Fruit fly (Drosophila melanogaster) whole organism, embryonic: ENCODE measurements around the gene GC.

Experiments used
- C15 ChIP-seq: fragments of 200-800 bp; sonication (Bioruptor generic); IDR thresholded peaks from 3 replicates; pipeline ENCODE4 v1.3.6; 2022; ENCODE audit warnings: missing biosample characterization, missing genetic modification characterization
- CG11085 ChIP-seq: fragments of 200-800 bp; sonication (Bioruptor generic); IDR thresholded peaks from 2 replicates; pipeline ENCODE4 v1.3.6; 2022; ENCODE audit warnings: missing biosample characterization, missing genetic modification characterization
- CG11560 ChIP-seq: fragments of 200-800 bp; sonication (Bioruptor generic); IDR thresholded peaks from 3 replicates; pipeline ENCODE4 v1.3.6; 2022; ENCODE audit warnings: missing biosample characterization, missing genetic modification characterization
- CG13123 ChIP-seq: fragments of 200-800 bp; sonication (Bioruptor generic); optimal IDR thresholded peaks from 2 replicates; lab custom pipeline; 2016; ENCODE audit warnings: missing biosample characterization, missing genetic modification characterization
- CG15073 ChIP-seq: fragments of 200-800 bp; sonication (Bioruptor generic); optimal IDR thresholded peaks from 2 replicates; lab custom pipeline; 2016; ENCODE audit warnings: missing biosample characterization, missing genetic modification characterization
- CG17385 ChIP-seq: fragments of 200-800 bp; sonication (Bioruptor generic); optimal IDR thresholded peaks from 3 replicates; lab custom pipeline; 2018; ENCODE audit warnings: missing biosample characterization, mild to moderate bottlenecking, missing genetic modification characterization
- CG17912 ChIP-seq: fragments of 200-800 bp; sonication (Bioruptor generic); optimal IDR thresholded peaks from 2 replicates; lab custom pipeline; 2018; ENCODE audit warnings: missing biosample characterization, mild to moderate bottlenecking, missing genetic modification characterization
- CG2116 ChIP-seq: fragments of 200-800 bp; sonication (Bioruptor generic); optimal IDR thresholded peaks from 3 replicates; lab custom pipeline; 2018; ENCODE audit warnings: missing biosample characterization, mild to moderate bottlenecking, missing genetic modification characterization
- CG2875 ChIP-seq: fragments of 200-800 bp; sonication (Bioruptor generic); optimal IDR thresholded peaks from 2 replicates; lab custom pipeline; 2017; ENCODE audit warnings: missing biosample characterization, mild to moderate bottlenecking, missing genetic modification characterization, missing genetic modification reagents
- CG31441 ChIP-seq: fragments of 200-800 bp; sonication (Bioruptor generic); IDR thresholded peaks from 2 replicates; pipeline ENCODE4 v1.3.6; 2022; ENCODE audit warnings: missing biosample characterization, missing genetic modification characterization
- CG34376 ChIP-seq: fragments of 200-800 bp; sonication (Bioruptor generic); optimal IDR thresholded peaks from 2 replicates; lab custom pipeline; 2018; ENCODE audit warnings: missing biosample characterization, mild to moderate bottlenecking, missing genetic modification characterization
- CG4424 ChIP-seq: fragments of 200-800 bp; sonication (Bioruptor generic); optimal IDR thresholded peaks from 3 replicates; lab custom pipeline; 2016; ENCODE audit warnings: missing biosample characterization, missing genetic modification characterization
- CG5180 ChIP-seq: fragments of 200-800 bp; sonication (Bioruptor generic); optimal IDR thresholded peaks from 3 replicates; lab custom pipeline; 2017; ENCODE audit warnings: missing biosample characterization, missing genetic modification characterization, mild to moderate bottlenecking, moderate library complexity, missing genetic modification reagents
- CG6683 ChIP-seq: fragments of 200-800 bp; sonication (Bioruptor generic); optimal IDR thresholded peaks from 2 replicates; lab custom pipeline; 2017; ENCODE audit warnings: missing biosample characterization, mild to moderate bottlenecking, missing genetic modification characterization, missing genetic modification reagents
- CG8388 ChIP-seq: fragments of 200-800 bp; sonication (Bioruptor generic); optimal IDR thresholded peaks from 2 replicates; lab custom pipeline; 2019; ENCODE audit warnings: missing biosample characterization, mild to moderate bottlenecking, missing genetic modification characterization, moderate library complexity
- D19A ChIP-seq: fragments of 200-800 bp; optimal IDR thresholded peaks from 3 replicates; lab custom pipeline; 2019; ENCODE audit warnings: missing biosample characterization, mild to moderate bottlenecking, missing genetic modification characterization, moderate library complexity
- Dip2 ChIP-seq: fragments of 200-800 bp; sonication (Bioruptor generic); IDR thresholded peaks from 2 replicates; pipeline ENCODE4 v1.3.6; 2022; ENCODE audit warnings: missing biosample characterization, missing genetic modification characterization
- Doc2 ChIP-seq: fragments of 200-800 bp; sonication (Bioruptor generic); IDR thresholded peaks from 2 replicates; pipeline ENCODE4 v1.3.6; 2022; ENCODE audit warnings: missing biosample characterization, missing genetic modification characterization
- Doc3 ChIP-seq: fragments of 200-800 bp; sonication (Bioruptor generic); IDR thresholded peaks from 3 replicates; pipeline ENCODE4 v1.3.6; 2022; ENCODE audit warnings: missing biosample characterization, missing genetic modification characterization; ENCODE audit not compliant: partially characterized antibody
- Gug ChIP-seq: fragments of 200-800 bp; sonication (Bioruptor generic); IDR thresholded peaks from 4 replicates; pipeline ENCODE4 v1.3.6; 2022; ENCODE audit warnings: missing biosample characterization, missing genetic modification characterization
- Hand ChIP-seq: fragments of 200-800 bp; sonication (Bioruptor generic); optimal IDR thresholded peaks from 2 replicates; lab custom pipeline; 2017; ENCODE audit warnings: mild to moderate bottlenecking, missing biosample characterization, missing genetic modification reagents, missing genetic modification characterization
- HmgZ ChIP-seq: fragments of 200-800 bp; sonication (Bioruptor generic); optimal IDR thresholded peaks from 2 replicates; lab custom pipeline; 2018; ENCODE audit warnings: missing biosample characterization, mild to moderate bottlenecking, missing genetic modification characterization
- Hmr ChIP-seq: fragments of 200-800 bp; sonication (Bioruptor generic); optimal IDR thresholded peaks from 3 replicates; lab custom pipeline; 2017; ENCODE audit warnings: mild to moderate bottlenecking, missing biosample characterization, missing genetic modification reagents, missing genetic modification characterization
- Lim3 ChIP-seq: fragments of 200-800 bp; sonication (Bioruptor generic); IDR thresholded peaks from 2 replicates; pipeline ENCODE4 v1.3.6; 2022; ENCODE audit warnings: missing biosample characterization, missing genetic modification characterization
- MBD-R2 ChIP-seq: fragments of 200-800 bp; sonication (Bioruptor generic); IDR thresholded peaks from 2 replicates; pipeline ENCODE4 v1.3.6; 2022; ENCODE audit warnings: missing biosample characterization, missing genetic modification characterization
- Med ChIP-seq: fragments of 200-800 bp; sonication (Bioruptor generic); peaks from one replicate; lab custom pipeline; 2016; ENCODE audit warnings: missing biosample characterization, missing genetic modification characterization, mild to moderate bottlenecking, inconsistent platforms, moderate library complexity
- NfI ChIP-seq: fragments of 200-800 bp; sonication (Bioruptor generic); optimal IDR thresholded peaks from 3 replicates; lab custom pipeline; 2018; ENCODE audit warnings: missing biosample characterization, mild to moderate bottlenecking, missing genetic modification characterization, moderate library complexity
- Scr ChIP-seq: fragments of 200-800 bp; sonication (Bioruptor generic); IDR thresholded peaks from 2 replicates; pipeline ENCODE4 v1.3.6; 2022; ENCODE audit warnings: missing biosample characterization, missing genetic modification characterization; ENCODE audit not compliant: partially characterized antibody
- Spps ChIP-seq: fragments of 200-800 bp; sonication (Bioruptor generic); optimal IDR thresholded peaks from 2 replicates; lab custom pipeline; 2018; ENCODE audit warnings: missing biosample characterization, mild to moderate bottlenecking, missing genetic modification characterization
- YL-1 ChIP-seq: fragments of 200-800 bp; sonication (Bioruptor generic); optimal IDR thresholded peaks from 3 replicates; lab custom pipeline; 2017; ENCODE audit warnings: missing biosample characterization, mild to moderate bottlenecking, missing genetic modification characterization
- ac ChIP-seq: fragments of 200-800 bp; sonication (Bioruptor generic); optimal IDR thresholded peaks from 3 replicates; lab custom pipeline; 2017; ENCODE audit warnings: missing biosample characterization, mild to moderate bottlenecking, missing genetic modification characterization
- ase ChIP-seq: fragments of 200-800 bp; sonication (Bioruptor generic); IDR thresholded peaks from 3 replicates; pipeline ENCODE4 v1.3.6; 2022; ENCODE audit warnings: missing biosample characterization, missing genetic modification characterization
- crol ChIP-seq: fragments of 200-800 bp; sonication (Bioruptor generic); IDR thresholded peaks from 2 replicates; pipeline ENCODE4 v1.3.6; 2022; ENCODE audit warnings: missing biosample characterization, missing genetic modification characterization
- da ChIP-seq: fragments of 200-800 bp; sonication (Bioruptor generic); optimal IDR thresholded peaks from 2 replicates; lab custom pipeline; 2016; ENCODE audit warnings: missing biosample characterization, missing genetic modification characterization
- danr ChIP-seq: fragments of 200-800 bp; sonication (Bioruptor generic); IDR thresholded peaks from 2 replicates; pipeline ENCODE4 v1.3.6; 2022; ENCODE audit warnings: missing biosample characterization, missing genetic modification characterization
- en ChIP-seq: fragments of 200-800 bp; sonication (Bioruptor generic); optimal IDR thresholded peaks from 2 replicates; lab custom pipeline; 2016; ENCODE audit warnings: missing biosample characterization, missing genetic modification characterization
- eve ChIP-seq, 2 experiments: fragments of >200 bp; optimal IDR thresholded peaks; 2 replicates each; lab custom pipeline; 2017; ENCODE audit warnings: missing biosample characterization in 2 of 2, missing genetic modification characterization in 2 of 2
- grn ChIP-seq: fragments of 200-800 bp; sonication (Bioruptor generic); optimal IDR thresholded peaks from 3 replicates; lab custom pipeline; 2017; ENCODE audit warnings: missing biosample characterization, missing genetic modification characterization
- jing ChIP-seq: fragments of 200-800 bp; sonication (Bioruptor generic); optimal IDR thresholded peaks from 2 replicates; lab custom pipeline; 2018; ENCODE audit warnings: missing biosample characterization, mild to moderate bottlenecking, missing genetic modification characterization
- knrl ChIP-seq: fragments of 200-800 bp; sonication (Bioruptor generic); IDR thresholded peaks from 3 replicates; pipeline ENCODE4 v1.3.6; 2022; ENCODE audit warnings: missing biosample characterization, missing genetic modification characterization; ENCODE audit not compliant: partially characterized antibody
- org-1 ChIP-seq: fragments of 200-800 bp; sonication (Bioruptor generic); optimal IDR thresholded peaks from 2 replicates; lab custom pipeline; 2017; ENCODE audit warnings: missing biosample characterization, missing genetic modification characterization
- pb ChIP-seq: fragments of 200-800 bp; sonication (Bioruptor generic); optimal IDR thresholded peaks from 3 replicates; lab custom pipeline; 2016; ENCODE audit warnings: missing biosample characterization, missing genetic modification characterization
- peb ChIP-seq: fragments of 200-800 bp; sonication (Bioruptor generic); IDR thresholded peaks from 2 replicates; pipeline ENCODE4 v1.3.6; 2022; ENCODE audit warnings: missing biosample characterization, missing genetic modification characterization
- pfk ChIP-seq: fragments of 200-800 bp; sonication (Bioruptor generic); optimal IDR thresholded peaks from 2 replicates; lab custom pipeline; 2018; ENCODE audit warnings: missing biosample characterization, mild to moderate bottlenecking, missing genetic modification characterization, moderate library complexity
- sna ChIP-seq: fragments of 200-800 bp; sonication (Bioruptor generic); IDR thresholded peaks from 2 replicates; pipeline ENCODE4 v1.3.6; 2022; ENCODE audit warnings: missing biosample characterization, missing genetic modification characterization; ENCODE audit not compliant: partially characterized antibody
- tll ChIP-seq, 2 experiments: fragments of 200-800 bp in 1 of 2; fragments of >200 bp in 1 of 2; sonication (Bioruptor generic) in 1 of 2; optimal IDR thresholded peaks; 2 replicates each; lab custom pipeline; 2017 to 2019; ENCODE audit warnings: missing biosample characterization in 2 of 2, missing genetic modification characterization in 2 of 2, mild to moderate bottlenecking in 1 of 2, moderate library complexity in 1 of 2
- trh ChIP-seq: fragments of 200-800 bp; sonication (Bioruptor generic); optimal IDR thresholded peaks from 2 replicates; lab custom pipeline; 2016; ENCODE audit warnings: missing biosample characterization, missing genetic modification characterization
- twi ChIP-seq: fragments of 200-800 bp; optimal IDR thresholded peaks from 2 replicates; lab custom pipeline; 2019; ENCODE audit warnings: missing biosample characterization, mild to moderate bottlenecking, missing genetic modification characterization, moderate library complexity
- z ChIP-seq: fragments of 200-800 bp; sonication (Bioruptor generic); IDR thresholded peaks from 3 replicates; pipeline ENCODE4 v1.3.6; 2022; ENCODE audit warnings: missing biosample characterization, missing genetic modification characterization

GC gene

DNA sequence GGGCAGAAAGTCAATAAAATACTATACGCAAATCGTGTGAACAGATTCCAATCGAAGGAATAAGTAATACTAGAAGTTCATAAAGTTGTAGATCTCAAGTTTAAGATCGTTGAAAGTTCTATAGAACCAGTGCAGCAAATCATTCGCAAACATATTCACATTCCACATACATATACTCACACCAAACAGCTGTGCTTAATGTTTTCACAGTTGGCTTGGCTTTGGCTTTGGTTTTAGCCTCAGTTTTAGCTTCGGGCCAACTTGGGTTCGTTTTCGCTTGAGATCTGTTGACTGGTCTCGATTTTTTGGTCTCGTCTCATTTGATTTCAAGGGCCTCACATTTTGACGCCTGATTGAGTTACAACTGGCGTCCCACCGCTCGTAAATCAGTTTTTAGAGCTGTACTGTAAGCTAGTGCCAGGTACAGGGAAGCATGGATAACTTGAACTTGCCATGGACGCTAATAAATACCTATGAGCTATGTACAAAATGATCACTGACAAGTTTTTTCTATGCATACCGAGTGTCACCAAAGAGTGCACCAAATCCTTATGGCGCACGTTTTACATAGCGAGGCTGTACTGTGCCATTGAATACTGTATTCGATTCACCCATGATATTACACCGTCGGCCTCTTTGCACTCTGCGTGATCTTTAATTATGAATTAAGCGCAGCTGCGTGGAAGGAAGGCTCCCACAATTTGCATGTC lies 41.8 kb downstream of the GC start (continued):
- TF ChIP-seq HmgZ (tag; lab: Kevin White, UChicago) (peak; percentile 82), org-1 (GFP tag; lab: Kevin White, UChicago) (peak; percentile 60), eve (GFP tag; optimal IDR thresholded peaks at IDR 0.05; lab: Kevin White, UChicago) (no peak), CG15073 (GFP tag; lab: Kevin White, UChicago) (no peak), danr (0 out of 2 replicates have a peak, but pooled peaks have one; percentile 41), CG2875 (GFP tag; lab: Kevin White, UChicago) (peak; percentile 22), trh (peak; percentile 65), CG34376 (GFP tag; lab: Kevin White, UChicago) (peak; percentile 50), Hand (GFP tag; lab: Kevin White, UChicago) (peak; percentile 32), CG11560 (tag; lab: Robert Waterston, UW) (peak; percentile 76), CG13123 (peak; percentile 36), Lim3 (GFP tag; lab: Robert Waterston, UW) (peak; percentile 48; the same call in 1 of the 2 replicates), crol (0 out of 2 replicates have a peak, but pooled peaks have one; percentile 16), Scr (GFP tag; lab: Robert Waterston, UW) (no peak), Dip2 (GFP tag; lab: Robert Waterston, UW) (peak; percentile 38; the same call in 1 of the 2 replicates), Hmr (GFP tag; lab: Kevin White, UChicago) (peak; percentile 73), CG2116 (GFP tag; lab: Kevin White, UChicago) (peak; percentile 9), da (GFP tag; lab: Kevin White, UChicago) (peak; percentile 24), CG17912 (GFP tag; lab: Kevin White, UChicago) (no peak), CG5180 (GFP tag; lab: Kevin White, UChicago) (peak; percentile 51), NfI (peak; percentile 74), CG8388 (GFP tag; lab: Kevin White, UChicago) (peak; percentile 26), Gug (GFP tag; lab: Robert Waterston, UW) (peak; percentile 87), CG17385 (GFP tag; lab: Kevin White, UChicago) (peak; percentile 75), YL-1 (GFP tag; lab: Kevin White, UChicago) (no peak), en (GFP tag; lab: Kevin White, UChicago) (peak; percentile 71), jing (GFP tag; lab: Kevin White, UChicago) (peak; percentile 29), knrl (GFP tag; lab: Robert Waterston, UW) (no peak), Doc2 (GFP tag; lab: Robert Waterston, UW) (peak; percentile 49; the same call in 1 of the 2 replicates), pfk (GFP tag; lab: Kevin White, UChicago) (no peak), CG11085 (peak; percentile 86), CG31441 (GFP tag; lab: Robert Waterston, UW) (peak; percentile 64), grn (GFP tag; lab: Kevin White, UChicago) (no peak), pb (GFP tag; lab: Kevin White, UChicago) (peak; percentile 75), ase (GFP tag; lab: Robert Waterston, UW) (0 out of 3 replicates have a peak, but pooled peaks have one; percentile 43), D19A (tag; lab: Kevin White, UChicago) (peak; percentile 59), z (GFP tag; lab: Robert Waterston, UW) (peak; percentile 72; the same call in 2 of the 3 replicates), ac (GFP tag; lab: Kevin White, UChicago) (no peak), CG6683 (GFP tag; lab: Kevin White, UChicago) (peak; percentile 55), peb (GFP tag; lab: Robert Waterston, UW) (peak; percentile 65), Spps (tag; lab: Kevin White, UChicago) (peak; percentile 18), twi (tag; lab: Kevin White, UChicago) (peak; percentile 58), sna (GFP tag; lab: Robert Waterston, UW) (no peak), CG4424 (GFP tag; lab: Kevin White, UChicago) (peak; percentile 80), Doc3 (GFP tag; lab: Robert Waterston, UW) (0 out of 3 replicates have a peak, but pooled peaks have one; percentile 26), C15 (GFP tag; lab: Robert Waterston, UW) (peak; percentile 56; the same call in 1 of the 3 replicates), MBD-R2 (peak; percentile 82), tll (GFP tag; optimal IDR thresholded peaks at IDR 0.05; lab: Kevin White, UChicago) (no peak), Med (GFP tag; lab: Kevin White, UChicago) (peak; percentile 99)
